Fruit fly (Drosophila melanogaster) whole organism, embryonic: Measurements from ENCODE around the gene wisp.

Experiments
- B-H1 ChIP-seq: fragments of 200-800 bp; sonication (Bioruptor generic); IDR thresholded peaks from 3 replicates; pipeline ENCODE4 v1.3.6; 2022; ENCODE audit warnings: missing biosample characterization, missing genetic modification characterization
- CG10267 ChIP-seq: fragments of 200-800 bp; sonication (Bioruptor generic); optimal IDR thresholded peaks from 2 replicates; lab custom pipeline; 2018; ENCODE audit warnings: missing biosample characterization, mild to moderate bottlenecking, missing genetic modification characterization, moderate library complexity
- CG11085 ChIP-seq: fragments of 200-800 bp; sonication (Bioruptor generic); IDR thresholded peaks from 2 replicates; pipeline ENCODE4 v1.3.6; 2022; ENCODE audit warnings: missing biosample characterization, missing genetic modification characterization
- CG11560 ChIP-seq: fragments of 200-800 bp; sonication (Bioruptor generic); IDR thresholded peaks from 3 replicates; pipeline ENCODE4 v1.3.6; 2022; ENCODE audit warnings: missing biosample characterization, missing genetic modification characterization
- CG12104 ChIP-seq: fragments of 200-800 bp; sonication (Bioruptor generic); optimal IDR thresholded peaks from 3 replicates; lab custom pipeline; 2016; ENCODE audit warnings: missing biosample characterization, missing genetic modification characterization
- CG12236 ChIP-seq: fragments of 200-800 bp; sonication (Bioruptor generic); optimal IDR thresholded peaks from 2 replicates; lab custom pipeline; 2016; ENCODE audit warnings: missing biosample characterization, missing genetic modification characterization
- CG13123 ChIP-seq: fragments of 200-800 bp; sonication (Bioruptor generic); optimal IDR thresholded peaks from 2 replicates; lab custom pipeline; 2016; ENCODE audit warnings: missing biosample characterization, missing genetic modification characterization
- CG1529 ChIP-seq: fragments of 200-800 bp; sonication (Bioruptor generic); optimal IDR thresholded peaks from 3 replicates; lab custom pipeline; 2018; ENCODE audit warnings: missing biosample characterization, missing genetic modification characterization
- CG15479 ChIP-seq: fragments of 200-800 bp; sonication (Bioruptor generic); optimal IDR thresholded peaks from 3 replicates; lab custom pipeline; 2019; ENCODE audit warnings: missing biosample characterization, mild to moderate bottlenecking, missing genetic modification characterization, moderate library complexity
- CG1602 ChIP-seq: fragments of 200-800 bp; sonication (Bioruptor generic); optimal IDR thresholded peaks from 3 replicates; lab custom pipeline; 2016; ENCODE audit warnings: missing biosample characterization, missing genetic modification characterization
- CG18619 ChIP-seq: fragments of 200-800 bp; sonication (Bioruptor generic); optimal IDR thresholded peaks from 3 replicates; lab custom pipeline; 2017; ENCODE audit warnings: missing biosample characterization, mild to moderate bottlenecking, missing genetic modification characterization
- CG31388 ChIP-seq: fragments of 200-800 bp; sonication (Bioruptor generic); optimal IDR thresholded peaks from 2 replicates; lab custom pipeline; 2016; ENCODE audit warnings: missing biosample characterization, missing genetic modification characterization
- CG34376 ChIP-seq: fragments of 200-800 bp; sonication (Bioruptor generic); optimal IDR thresholded peaks from 2 replicates; lab custom pipeline; 2018; ENCODE audit warnings: missing biosample characterization, mild to moderate bottlenecking, missing genetic modification characterization
- CG42726 ChIP-seq: fragments of 200-800 bp; sonication (Bioruptor generic); IDR thresholded peaks from 2 replicates; pipeline ENCODE4 v1.3.6; 2022; ENCODE audit warnings: missing biosample characterization, missing genetic modification characterization; ENCODE audit not compliant: partially characterized antibody
- CG6272 ChIP-seq: fragments of 200-800 bp; sonication (Bioruptor generic); IDR thresholded peaks from 2 replicates; pipeline ENCODE4 v1.3.6; 2022; ENCODE audit warnings: missing biosample characterization, missing genetic modification characterization
- CG7556 ChIP-seq: fragments of 200-800 bp; sonication (Bioruptor generic); optimal IDR thresholded peaks from 2 replicates; lab custom pipeline; 2017; ENCODE audit warnings: missing biosample characterization, mild to moderate bottlenecking, missing genetic modification characterization
- Camta ChIP-seq: fragments of 200-800 bp; sonication (Bioruptor generic); optimal IDR thresholded peaks from 2 replicates; lab custom pipeline; 2016; ENCODE audit warnings: missing biosample characterization, missing genetic modification characterization
- Chrac-16 ChIP-seq: fragments of 200-800 bp; sonication (Bioruptor generic); optimal IDR thresholded peaks from 3 replicates; lab custom pipeline; 2016; ENCODE audit warnings: missing biosample characterization, missing genetic modification characterization
- Dfd ChIP-seq, 2 experiments: fragments of >200 bp; optimal IDR thresholded peaks; 2 replicates each; lab custom pipeline; 2017; ENCODE audit warnings: missing biosample characterization in 2 of 2, missing genetic modification characterization in 2 of 2
- GATAe ChIP-seq: fragments of 200-800 bp; sonication (Bioruptor generic); conservative IDR thresholded peaks from 2 replicates; pipeline ENCODE4 v1.3.6; 2022; ENCODE audit warnings: missing biosample characterization, missing genetic modification characterization
- H2.0 ChIP-seq: fragments of 200-800 bp; sonication (Bioruptor generic); IDR thresholded peaks from 2 replicates; pipeline ENCODE4 v1.3.6; 2022; ENCODE audit warnings: missing biosample characterization, missing genetic modification characterization
- HLHmδ ChIP-seq: fragments of 200-800 bp; sonication (Bioruptor generic); optimal IDR thresholded peaks from 2 replicates; lab custom pipeline; 2018; ENCODE audit warnings: missing biosample characterization, mild to moderate bottlenecking, missing genetic modification characterization, moderate library complexity
- Hand ChIP-seq: fragments of 200-800 bp; sonication (Bioruptor generic); optimal IDR thresholded peaks from 2 replicates; lab custom pipeline; 2017; ENCODE audit warnings: mild to moderate bottlenecking, missing biosample characterization, missing genetic modification reagents, missing genetic modification characterization
- MESR4 ChIP-seq: fragments of 200-800 bp; sonication (Bioruptor generic); optimal IDR thresholded peaks from 2 replicates; lab custom pipeline; 2018; ENCODE audit warnings: missing biosample characterization, mild to moderate bottlenecking, missing genetic modification characterization, moderate library complexity
- NFAT ChIP-seq: fragments of 200-800 bp; sonication (Bioruptor generic); IDR thresholded peaks from 2 replicates; pipeline ENCODE4 v1.3.6; 2022; ENCODE audit warnings: missing biosample characterization, missing genetic modification characterization
- Six4 ChIP-seq: fragments of 200-800 bp; sonication (Bioruptor generic); optimal IDR thresholded peaks from 2 replicates; lab custom pipeline; 2016; ENCODE audit warnings: missing biosample characterization, missing genetic modification characterization
- Spps ChIP-seq: fragments of 200-800 bp; sonication (Bioruptor generic); optimal IDR thresholded peaks from 2 replicates; lab custom pipeline; 2018; ENCODE audit warnings: missing biosample characterization, mild to moderate bottlenecking, missing genetic modification characterization
- Sry-δ ChIP-seq: fragments of 200-800 bp; sonication (Bioruptor generic); optimal IDR thresholded peaks from 2 replicates; lab custom pipeline; 2016; ENCODE audit warnings: missing biosample characterization, missing genetic modification characterization
- abd-A ChIP-seq: fragments of 200-800 bp; sonication (Bioruptor generic); optimal IDR thresholded peaks from 3 replicates; lab custom pipeline; 2019; ENCODE audit warnings: missing biosample characterization, mild to moderate bottlenecking, missing genetic modification characterization, moderate library complexity
- az2 ChIP-seq: fragments of 200-800 bp; sonication (Bioruptor generic); optimal IDR thresholded peaks from 3 replicates; lab custom pipeline; 2016; ENCODE audit warnings: missing biosample characterization, missing genetic modification characterization
- bcd ChIP-seq: fragments of 200-800 bp; sonication (Bioruptor generic); optimal IDR thresholded peaks from 2 replicates; lab custom pipeline; 2017; ENCODE audit warnings: missing biosample characterization, mild to moderate bottlenecking, missing genetic modification characterization
- cg ChIP-seq: fragments of 200-800 bp; sonication (Bioruptor generic); optimal IDR thresholded peaks from 3 replicates; lab custom pipeline; 2019; ENCODE audit warnings: missing biosample characterization, mild to moderate bottlenecking, missing genetic modification characterization, moderate library complexity
- chn ChIP-seq: fragments of 200-800 bp; sonication (Bioruptor generic); optimal IDR thresholded peaks from 2 replicates; lab custom pipeline; 2016; ENCODE audit warnings: missing biosample characterization, missing genetic modification characterization
- ci ChIP-seq: fragments of 200-800 bp; sonication (Bioruptor generic); IDR thresholded peaks from 3 replicates; pipeline ENCODE4 v1.3.6; 2022; ENCODE audit warnings: missing biosample characterization, missing genetic modification characterization
- croc ChIP-seq: fragments of 200-800 bp; sonication (Bioruptor generic); conservative IDR thresholded peaks from 3 replicates; pipeline ENCODE4 v1.3.6; 2022; ENCODE audit warnings: missing biosample characterization, missing genetic modification characterization
- cwo ChIP-seq: fragments of 200-800 bp; sonication (Bioruptor generic); optimal IDR thresholded peaks from 3 replicates; lab custom pipeline; 2017; ENCODE audit warnings: missing biosample characterization, missing genetic modification characterization, mild to moderate bottlenecking, moderate library complexity, missing genetic modification reagents
- dan ChIP-seq: fragments of 200-800 bp; sonication (Bioruptor generic); IDR thresholded peaks from 2 replicates; pipeline ENCODE4 v1.3.6; 2022; ENCODE audit warnings: missing biosample characterization, missing genetic modification characterization
- dati ChIP-seq: fragments of 200-800 bp; sonication (Bioruptor generic); IDR thresholded peaks from 2 replicates; pipeline ENCODE4 v1.3.6; 2022; ENCODE audit warnings: missing biosample characterization, missing genetic modification characterization
- ftz-f1 ChIP-seq: fragments of 200-800 bp; sonication (Bioruptor generic); optimal IDR thresholded peaks from 2 replicates; lab custom pipeline; 2016; ENCODE audit warnings: missing biosample characterization, missing genetic modification characterization
- h ChIP-seq: fragments of >200 bp; optimal IDR thresholded peaks from 2 replicates; lab custom pipeline; 2017
- jumu ChIP-seq: fragments of 200-800 bp; sonication (Bioruptor generic); optimal IDR thresholded peaks from 3 replicates; lab custom pipeline; 2016; ENCODE audit warnings: missing biosample characterization, missing genetic modification characterization
- lmd ChIP-seq: fragments of 200-800 bp; sonication (Bioruptor generic); IDR thresholded peaks from 2 replicates; pipeline ENCODE4 v1.3.6; 2022; ENCODE audit warnings: missing biosample characterization, missing genetic modification characterization
- otp ChIP-seq: fragments of 200-800 bp; sonication (Bioruptor generic); IDR thresholded peaks from 3 replicates; pipeline ENCODE4, ENCODE4 v1.3.6; 2022; ENCODE audit warnings: missing biosample characterization, missing genetic modification characterization
- repo ChIP-seq: fragments of 200-800 bp; sonication (Bioruptor generic); optimal IDR thresholded peaks from 2 replicates; lab custom pipeline; 2016; ENCODE audit warnings: missing biosample characterization, missing genetic modification characterization
- sisA ChIP-seq: fragments of 200-800 bp; sonication (Bioruptor generic); IDR thresholded peaks from 2 replicates; pipeline ENCODE4 v1.3.6; 2022; ENCODE audit warnings: missing biosample characterization, missing genetic modification characterization
- slou ChIP-seq: fragments of 200-800 bp; sonication (Bioruptor generic); optimal IDR thresholded peaks from 3 replicates; lab custom pipeline; 2016; ENCODE audit warnings: missing biosample characterization, missing genetic modification characterization
- stwl ChIP-seq: fragments of 200-800 bp; sonication (Bioruptor generic); optimal IDR thresholded peaks from 3 replicates; lab custom pipeline; 2018; ENCODE audit warnings: missing biosample characterization, mild to moderate bottlenecking, missing genetic modification characterization, moderate library complexity
- sug ChIP-seq: fragments of 200-800 bp; optimal IDR thresholded peaks from 2 replicates; lab custom pipeline; 2019; ENCODE audit warnings: missing biosample characterization, mild to moderate bottlenecking, missing genetic modification characterization, moderate library complexity
- tx ChIP-seq: fragments of 200-800 bp; sonication (Bioruptor generic); optimal IDR thresholded peaks from 2 replicates; lab custom pipeline; 2016; ENCODE audit warnings: missing biosample characterization, missing genetic modification characterization
- unpg ChIP-seq: fragments of 200-800 bp; sonication (Bioruptor generic); optimal IDR thresholded peaks from 3 replicates; lab custom pipeline; 2018; ENCODE audit warnings: missing biosample characterization, mild to moderate bottlenecking, missing genetic modification characterization, moderate library complexity
- vvl ChIP-seq: fragments of 200-800 bp; sonication (Bioruptor generic); IDR thresholded peaks from 2 replicates; pipeline ENCODE4 v1.3.6; 2022; ENCODE audit warnings: missing biosample characterization, missing genetic modification characterization
- zen ChIP-seq: fragments of 200-800 bp; sonication (Bioruptor generic); optimal IDR thresholded peaks from 3 replicates; lab custom pipeline; 2018; ENCODE audit warnings: missing biosample characterization, mild to moderate bottlenecking, missing genetic modification characterization, moderate library complexity

Gene wisp

DNA sequence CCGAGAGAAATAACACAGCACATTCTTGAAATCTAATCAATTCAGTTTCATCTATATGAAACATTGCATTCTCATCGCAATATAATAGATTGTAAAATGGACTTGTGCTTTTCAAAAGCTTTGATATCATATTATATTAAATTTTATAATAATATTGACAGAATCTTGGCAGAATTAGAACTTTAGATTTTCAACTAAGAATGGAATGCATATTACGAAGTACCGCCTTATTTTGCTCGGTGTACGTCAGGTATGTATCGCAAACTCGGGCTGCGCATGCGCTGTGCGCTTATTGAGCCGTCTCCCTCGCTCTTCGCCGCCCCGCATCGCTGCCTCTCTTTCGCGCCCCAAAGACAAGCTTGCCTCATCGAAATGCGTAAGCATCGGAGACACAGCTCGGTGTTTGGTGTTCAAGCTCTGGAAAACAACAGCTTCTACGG lies 21.4 kb downstream of the wisp start (continued):
- TF ChIP-seq Camta (GFP tag; lab: Kevin White, UChicago): no peak
- peak; percentile 78 for TF ChIP-seq CG1529
- peak; percentile 79 for TF ChIP-seq CG1602 (GFP tag; lab: Kevin White, UChicago)
- peak; percentile 62 for TF ChIP-seq Six4 (GFP tag; lab: Kevin White, UChicago)
- peak; percentile 76 for TF ChIP-seq Hand (GFP tag; lab: Kevin White, UChicago)
- peak; percentile 2 for TF ChIP-seq CG13123 (GFP tag; lab: Kevin White, UChicago)
- peak; percentile 80 for TF ChIP-seq CG6272
- peak; percentile 47 for TF ChIP-seq GATAe (GFP tag; lab: Robert Waterston, UW)
- no peak for TF ChIP-seq Sry-δ (GFP tag; lab: Kevin White, UChicago)
- peak; percentile 87 for TF ChIP-seq CG10267 (tag; lab: Kevin White, UChicago)
- TF ChIP-seq tx: no peak
- TF ChIP-seq sug: peak; percentile 90
- peak; percentile 82 for TF ChIP-seq B-H1 (GFP tag; lab: Robert Waterston, UW)
- peak; percentile 81 for TF ChIP-seq CG34376
- TF ChIP-seq cg (GFP tag; lab: Kevin White, UChicago): no peak
- peak; percentile 76 for TF ChIP-seq H2.0 (GFP tag; lab: Robert Waterston, UW)
- peak; percentile 77 for TF ChIP-seq cwo (GFP tag; lab: Kevin White, UChicago)
- TF ChIP-seq croc (GFP tag; lab: Robert Waterston, UW): peak; percentile 91
- TF ChIP-seq abd-A (tag; lab: Kevin White, UChicago): peak; percentile 59
- peak; percentile 75 for TF ChIP-seq CG11085 (GFP tag; lab: Robert Waterston, UW)
- TF ChIP-seq NFAT (GFP tag; lab: Robert Waterston, UW): peak; percentile 59
- TF ChIP-seq CG31388: peak; percentile 6
- TF ChIP-seq Spps (tag; lab: Kevin White, UChicago): peak; percentile 80
- TF ChIP-seq unpg (GFP tag; lab: Kevin White, UChicago): peak; percentile 93
- peak; percentile 79 for TF ChIP-seq sisA (GFP tag; lab: Robert Waterston, UW)
- TF ChIP-seq CG12236 (GFP tag; lab: Kevin White, UChicago): no peak
- TF ChIP-seq repo (GFP tag; lab: Kevin White, UChicago): no peak
- no peak for TF ChIP-seq jumu (GFP tag; lab: Kevin White, UChicago)
- TF ChIP-seq MESR4 (GFP tag; lab: Kevin White, UChicago): peak; percentile 8
- peak; percentile 79 for TF ChIP-seq slou (GFP tag; lab: Kevin White, UChicago)
- TF ChIP-seq Chrac-16 (GFP tag; lab: Kevin White, UChicago): peak; percentile 73
- TF ChIP-seq CG15479 (GFP tag; lab: Kevin White, UChicago): peak; percentile 62
- peak; percentile 1 for TF ChIP-seq chn
- TF ChIP-seq CG11560 (tag; lab: Robert Waterston, UW): peak; percentile 71; the same call in 2 of the 3 replicates
- peak; percentile 94 for TF ChIP-seq CG7556
- TF ChIP-seq zen (tag; lab: Kevin White, UChicago): peak; percentile 93
- TF ChIP-seq bcd (GFP tag; lab: Kevin White, UChicago): peak; percentile 92
- TF ChIP-seq Dfd (GFP tag; optimal IDR thresholded peaks at IDR 0.05; lab: Kevin White, UChicago): no peak
- TF ChIP-seq stwl (tag; lab: Kevin White, UChicago): peak; percentile 21
- no peak for TF ChIP-seq h (lab: Kevin White, UChicago)
- no peak for TF ChIP-seq CG42726
- peak; percentile 90 for TF ChIP-seq lmd (GFP tag; lab: Robert Waterston, UW)
- TF ChIP-seq HLHmδ (GFP tag; lab: Kevin White, UChicago): no peak
- peak; percentile 74 for TF ChIP-seq otp (GFP tag; lab: Robert Waterston, UW)
- no peak for TF ChIP-seq ftz-f1 (GFP tag; lab: Kevin White, UChicago)
- TF ChIP-seq vvl (GFP tag; lab: Robert Waterston, UW): peak; percentile 89
- peak; percentile 71 for TF ChIP-seq dan (GFP tag; lab: Robert Waterston, UW)
- no peak for TF ChIP-seq dati (GFP tag; lab: Robert Waterston, UW)
- peak; percentile 83 for TF ChIP-seq CG18619 (GFP tag; lab: Kevin White, UChicago)
- TF ChIP-seq ci (GFP tag; lab: Robert Waterston, UW): peak; percentile 84
- TF ChIP-seq CG12104: peak; percentile 69
- TF ChIP-seq az2 (GFP tag; lab: Kevin White, UChicago): peak; percentile 80
